Worm (Caenorhabditis elegans): ENCODE measurements around the gene sri-21.
"Not testable (repeated sequence)": the region's sequence is repeated elsewhere in the genome, so short reads cannot be mapped to it uniquely, and the experiment has no call there.

Gene sri-21

DNA sequence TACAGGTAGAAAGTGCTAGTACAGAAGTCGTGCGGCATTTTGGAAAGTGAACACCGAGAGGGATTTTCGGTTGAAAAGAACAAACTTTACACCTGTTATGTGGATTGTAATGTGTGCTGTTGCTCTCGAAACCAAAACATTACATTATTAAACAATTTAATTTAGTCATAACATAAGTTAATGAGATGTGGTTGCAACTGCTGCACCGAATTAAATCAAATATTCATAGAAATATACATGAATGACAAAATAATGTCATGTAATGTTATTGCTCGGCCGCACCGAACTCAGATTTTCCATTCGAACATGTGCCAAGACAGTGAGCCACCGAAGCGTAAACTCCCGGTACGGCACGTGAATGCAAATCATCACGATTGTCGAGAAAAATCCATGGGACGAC, 45.3 kb downstream of the sri-21 start, which contains the start of gene srh-213:
TSS of gene srh-213 (minus strand) at position 101 of the 400 bp plus-strand sequence.
- no peak for TF ChIP-seq dao-5 (tag; optimal IDR thresholded peaks at IDR 0.05)
- TF ChIP-seq him-1 (tag; optimal IDR thresholded peaks at IDR 0.05): no peak
- TF ChIP-seq W03F9.2 (tag; optimal IDR thresholded peaks at IDR 0.05): no peak

DNA sequence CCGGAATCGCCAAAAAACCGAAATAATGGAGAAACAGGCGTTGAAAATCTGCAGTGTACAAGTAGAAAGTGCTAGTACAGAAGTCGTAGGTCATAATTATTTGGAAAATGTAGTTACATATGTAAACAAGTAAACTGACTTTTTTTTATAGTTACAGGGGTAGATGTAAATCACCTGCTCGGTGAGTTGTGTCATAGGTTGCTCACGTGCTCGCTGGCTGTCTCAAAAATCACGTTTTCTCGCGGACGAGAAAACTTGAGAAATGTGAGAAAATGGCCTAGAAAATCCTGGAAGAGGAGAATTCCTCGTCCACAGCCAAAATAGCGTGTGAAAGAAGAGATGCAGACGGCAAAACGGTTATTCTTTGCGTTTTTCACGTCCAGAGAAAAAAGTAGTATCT, 47.4 kb downstream of the sri-21 start, which contains the start of gene srh-212:
TSS of gene srh-212 (minus strand) at position 101 of the 400 bp plus-strand sequence.
- not testable (repeated sequence) for TF ChIP-seq dao-5, W03F9.2, him-1 (tag; optimal IDR thresholded peaks at IDR 0.05)

DNA sequence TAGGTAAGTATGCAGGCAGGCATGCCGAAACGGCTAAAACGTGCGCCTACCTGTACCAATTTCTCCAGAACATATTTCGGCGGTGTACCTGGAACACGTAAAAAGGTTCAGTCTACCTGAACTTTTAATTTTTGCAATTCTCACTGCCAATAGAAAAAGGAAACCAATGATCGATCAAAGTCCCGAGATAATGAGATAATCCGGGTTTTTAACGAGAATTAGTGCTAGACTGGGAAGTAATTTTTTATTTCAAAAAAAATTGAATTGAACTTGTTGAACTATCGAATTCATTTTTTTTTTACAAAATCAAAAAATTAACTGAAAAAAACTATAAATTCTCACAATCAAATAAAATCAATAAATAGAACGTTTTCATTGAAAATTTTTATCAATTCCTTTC, 50.9 kb downstream of the sri-21 start, which contains the start of gene T22F3.7:
TSS of gene T22F3.7 (minus strand) at position 101 of the 400 bp plus-strand sequence.
- TF ChIP-seq him-1 (tag; optimal IDR thresholded peaks at IDR 0.05): no peak
- TF ChIP-seq dao-5 (tag; optimal IDR thresholded peaks at IDR 0.05): no peak
- TF ChIP-seq W03F9.2 (tag; optimal IDR thresholded peaks at IDR 0.05): no peak
